Worm (Caenorhabditis elegans) whole organism, L4/young adult: ENCODE results near the gene Y64G10A.2.

Experiments
- W03F9.2 ChIP-seq: fragments of 150-350 bp; optimal IDR thresholded peaks from 2 replicates; lab custom pipeline; 2014; ENCODE audit warnings: missing biosample characterization, missing genetic modification characterization
- dao-5 ChIP-seq: sonication (generic microtip); optimal IDR thresholded peaks from 2 replicates; lab custom pipeline; 2016; ENCODE audit warnings: missing genotype, missing genetic modification characterization, moderate library complexity, missing compliant biosample characterization

DNA sequence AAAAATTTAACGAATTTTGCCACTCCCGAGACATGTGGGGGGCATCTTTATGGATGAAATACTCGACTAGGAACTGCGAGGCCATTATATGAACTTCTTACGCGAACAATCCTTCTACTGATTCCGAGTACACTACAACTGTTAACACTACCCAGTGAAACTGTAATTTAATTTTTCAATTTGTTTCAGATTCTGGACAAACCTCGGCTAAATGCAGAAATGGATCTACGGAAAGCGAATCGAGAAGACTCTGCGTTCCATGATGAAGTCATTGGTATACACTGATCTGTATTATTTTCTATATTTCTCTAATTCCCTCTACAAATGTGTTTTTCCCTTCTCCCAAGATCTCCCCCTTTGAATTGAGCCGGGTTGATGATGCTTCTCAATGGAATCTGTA, 40.7 kb upstream of the Y64G10A.2 start:
- no peak for TF ChIP-seq dao-5
- TF ChIP-seq W03F9.2 (tag; lab: Kevin White, UChicago), result no peak
